Worm (Caenorhabditis elegans) whole organism, L1 larva: ENCODE results near the gene tbc-14.

Experiments
- C16A3.4 ChIP-seq: fragments of 150-350 bp; optimal IDR thresholded peaks from 2 replicates; lab custom pipeline; 2014; ENCODE audit warnings: missing biosample characterization, missing genetic modification characterization
- C34B4.2 ChIP-seq: sonication (generic microtip); optimal IDR thresholded peaks from 2 replicates; lab custom pipeline; 2017; ENCODE audit warnings: mild to moderate bottlenecking, missing genetic modification characterization, missing compliant biosample characterization
- F16B12.6 ChIP-seq: fragments of 150-350 bp; optimal IDR thresholded peaks from 2 replicates; lab custom pipeline; 2014; ENCODE audit warnings: missing biosample characterization, missing genetic modification characterization
- aha-1 ChIP-seq: fragments of 150-350 bp; optimal IDR thresholded peaks from 2 replicates; lab custom pipeline; 2014; ENCODE audit warnings: missing biosample characterization, missing genetic modification characterization
- alr-1 ChIP-seq: fragments of 200-800 bp; sonication (Bioruptor generic); optimal IDR thresholded peaks from 2 replicates; lab custom pipeline; 2018; ENCODE audit warnings: borderline replicate concordance, mild to moderate bottlenecking, missing genetic modification characterization, missing compliant biosample characterization
- ama-1 ChIP-seq: fragments of 150-350 bp; optimal IDR thresholded peaks from 2 replicates; lab custom pipeline; 2014
- blmp-1 ChIP-seq: fragments of 150-350 bp; optimal IDR thresholded peaks from 2 replicates; lab custom pipeline; 2014; ENCODE audit warnings: missing biosample characterization, missing genetic modification characterization
- ceh-63 ChIP-seq: fragments of 200-800 bp; sonication (Bioruptor generic); optimal IDR thresholded peaks from 2 replicates; lab custom pipeline; 2018; ENCODE audit warnings: mild to moderate bottlenecking, missing genetic modification characterization, missing compliant biosample characterization
- ceh-8 ChIP-seq: fragments of 200-800 bp; sonication (Bioruptor generic); optimal IDR thresholded peaks from 2 replicates; lab custom pipeline; 2018; ENCODE audit warnings: mild to moderate bottlenecking, missing genetic modification characterization, moderate library complexity, missing compliant biosample characterization
- ceh-82 ChIP-seq, 3 experiments: fragments of 150-350 bp in 1 of 3; sonication (generic microtip) in 2 of 3; optimal IDR thresholded peaks; 2 replicates each; lab custom pipeline; 2014 to 2017; ENCODE audit warnings: missing biosample characterization in 3 of 3, missing genetic modification characterization in 3 of 3
- dpl-1 ChIP-seq, 3 experiments: fragments of 150-350 bp in 2 of 3; sonication (generic microtip) in 1 of 3; optimal IDR thresholded peaks; 2 replicates each; lab custom pipeline; 2014 to 2017; ENCODE audit warnings: missing biosample characterization in 3 of 3, missing genetic modification characterization in 3 of 3, missing genetic modification reagents in 3 of 3
- efl-3 ChIP-seq: fragments of 200-800 bp; sonication (Bioruptor generic); optimal IDR thresholded peaks from 2 replicates; lab custom pipeline; 2018; ENCODE audit warnings: mild to moderate bottlenecking, missing genetic modification characterization, missing compliant biosample characterization
- elt-2 ChIP-seq: sonication (generic microtip); optimal IDR thresholded peaks from 2 replicates; lab custom pipeline; 2016; ENCODE audit warnings: missing genetic modification characterization, mild to moderate bottlenecking, inconsistent platforms, missing compliant biosample characterization, missing genetic modification reagents
- fkh-10 ChIP-seq: sonication (generic microtip); optimal IDR thresholded peaks from 2 replicates; lab custom pipeline; 2017; ENCODE audit warnings: missing biosample characterization, missing genetic modification reagents, missing genetic modification characterization
- fkh-4 ChIP-seq: sonication (generic microtip); optimal IDR thresholded peaks from 2 replicates; lab custom pipeline; 2016; ENCODE audit warnings: missing compliant biosample characterization, missing genetic modification characterization, borderline replicate concordance
- fkh-8 ChIP-seq: sonication (generic microtip); optimal IDR thresholded peaks from 2 replicates; lab custom pipeline; 2016; ENCODE audit warnings: mild to moderate bottlenecking, missing genetic modification characterization, missing compliant biosample characterization
- fos-1 ChIP-seq: fragments of 150-350 bp; optimal IDR thresholded peaks from 2 replicates; lab custom pipeline; 2014; ENCODE audit warnings: missing biosample characterization, missing genetic modification characterization
- grh-1 ChIP-seq: fragments of 200-800 bp; sonication (Bioruptor generic); IDR thresholded peaks from 2 replicates; pipeline ENCODE4 v1.3.6; 2022; ENCODE audit warnings: missing genetic modification reagents, missing genetic modification characterization, missing compliant biosample characterization
- hlh-17 ChIP-seq: fragments of 200-800 bp; sonication (Bioruptor generic); optimal IDR thresholded peaks from 2 replicates; lab custom pipeline; 2018; ENCODE audit warnings: missing genetic modification characterization, mild to moderate bottlenecking, missing compliant biosample characterization, moderate library complexity, borderline replicate concordance
- hlh-4 ChIP-seq: sonication (generic microtip); optimal IDR thresholded peaks from 2 replicates; lab custom pipeline; 2016; ENCODE audit warnings: mild to moderate bottlenecking, missing genetic modification characterization, missing compliant biosample characterization
- irx-1 ChIP-seq: sonication (generic microtip); optimal IDR thresholded peaks from 2 replicates; lab custom pipeline; 2016; ENCODE audit warnings: missing genetic modification characterization, missing compliant biosample characterization
- isw-1 ChIP-seq: fragments of 200-800 bp; sonication (Bioruptor generic); IDR thresholded peaks from 2 replicates; pipeline ENCODE4 v1.3.6; 2022; ENCODE audit warnings: missing genetic modification characterization, missing compliant biosample characterization
- lin-35 ChIP-seq, 2 experiments: fragments of 150-350 bp; optimal IDR thresholded peaks; 2 replicates each; lab custom pipeline; 2014; ENCODE audit warnings: missing biosample characterization in 2 of 2, missing genetic modification characterization in 2 of 2, missing genetic modification reagents in 2 of 2
- lin-39 ChIP-seq: fragments of 150-350 bp; optimal IDR thresholded peaks from 2 replicates; lab custom pipeline; 2014; ENCODE audit warnings: missing biosample characterization, missing genetic modification reagents, missing genetic modification characterization
- lir-3 ChIP-seq: sonication (generic microtip); optimal IDR thresholded peaks from 2 replicates; lab custom pipeline; 2016; ENCODE audit warnings: mild to moderate bottlenecking, missing genetic modification characterization, moderate library complexity, missing compliant biosample characterization; ENCODE audit not compliant: poor library complexity
- lsy-2 ChIP-seq, 2 experiments: fragments of 150-350 bp; optimal IDR thresholded peaks; 2 replicates each; lab custom pipeline; 2014; ENCODE audit warnings: missing biosample characterization in 2 of 2, missing genetic modification characterization in 2 of 2
- mdl-1 ChIP-seq, 2 experiments: fragments of 150-350 bp; optimal IDR thresholded peaks; 2 replicates each; lab custom pipeline; 2014 to 2017; ENCODE audit warnings: missing biosample characterization in 2 of 2, missing genetic modification characterization in 2 of 2, inconsistent platforms in 1 of 2
- mef-2 ChIP-seq: fragments of 150-350 bp; optimal IDR thresholded peaks from 2 replicates; lab custom pipeline; 2014; ENCODE audit warnings: missing biosample characterization, missing genetic modification characterization
- mep-1 ChIP-seq: fragments of 150-350 bp; optimal IDR thresholded peaks from 2 replicates; lab custom pipeline; 2014; ENCODE audit warnings: missing biosample characterization, missing genetic modification characterization
- nhr-12 ChIP-seq: sonication (generic microtip); optimal IDR thresholded peaks from 2 replicates; lab custom pipeline; 2017; ENCODE audit warnings: missing biosample characterization, missing genetic modification characterization
- nhr-19 ChIP-seq: fragments of 200-800 bp; sonication (Bioruptor generic); conservative IDR thresholded peaks from 2 replicates; pipeline ENCODE4 v1.3.6; 2022; ENCODE audit warnings: missing genetic modification characterization, missing compliant biosample characterization
- nhr-20 ChIP-seq: sonication (generic microtip); optimal IDR thresholded peaks from 2 replicates; lab custom pipeline; 2016; ENCODE audit warnings: mild to moderate bottlenecking, missing genetic modification characterization, missing compliant biosample characterization
- nhr-237 ChIP-seq: fragments of 150-350 bp; optimal IDR thresholded peaks from 2 replicates; lab custom pipeline; 2014; ENCODE audit warnings: missing biosample characterization, missing genetic modification characterization
- nhr-28 ChIP-seq: fragments of 150-350 bp; optimal IDR thresholded peaks from 2 replicates; lab custom pipeline; 2014; ENCODE audit warnings: missing biosample characterization, missing genetic modification characterization
- nhr-47 ChIP-seq: sonication (generic microtip); optimal IDR thresholded peaks from 2 replicates; lab custom pipeline; 2016; ENCODE audit warnings: mild to moderate bottlenecking, missing genetic modification characterization, moderate library complexity, missing compliant biosample characterization
- nhr-84 ChIP-seq: sonication (generic microtip); optimal IDR thresholded peaks from 2 replicates; lab custom pipeline; 2017; ENCODE audit warnings: missing biosample characterization, missing genetic modification characterization
- nhr-85 ChIP-seq: sonication (generic microtip); peaks from one replicate; lab custom pipeline; 2016; ENCODE audit warnings: missing genetic modification characterization, inconsistent platforms, missing compliant biosample characterization
- nhr-90 ChIP-seq: sonication (generic microtip); optimal IDR thresholded peaks from 2 replicates; lab custom pipeline; 2016; ENCODE audit warnings: mild to moderate bottlenecking, missing genetic modification characterization, missing compliant biosample characterization; ENCODE audit not compliant: poor library complexity
- pax-3 ChIP-seq: fragments of 200-800 bp; sonication (Bioruptor generic); optimal IDR thresholded peaks from 2 replicates; lab custom pipeline; 2018; ENCODE audit warnings: mild to moderate bottlenecking, missing genetic modification characterization, moderate library complexity, missing compliant biosample characterization
- pqm-1 ChIP-seq: sonication (generic microtip); optimal IDR thresholded peaks from 3 replicates; lab custom pipeline; 2017; ENCODE audit warnings: missing biosample characterization, missing genetic modification characterization
- snpc-4 ChIP-seq: fragments of 150-350 bp; optimal IDR thresholded peaks from 2 replicates; lab custom pipeline; 2014; ENCODE audit warnings: missing biosample characterization, missing genetic modification characterization
- sox-4 ChIP-seq: sonication (generic microtip); optimal IDR thresholded peaks from 2 replicates; lab custom pipeline; 2016; ENCODE audit warnings: missing genetic modification characterization, missing compliant biosample characterization
- unc-130 ChIP-seq: fragments of 150-350 bp; optimal IDR thresholded peaks from 2 replicates; lab custom pipeline; 2017; ENCODE audit warnings: missing biosample characterization, missing genetic modification characterization, inconsistent platforms
- unc-86 ChIP-seq: sonication (generic microtip); optimal IDR thresholded peaks from 2 replicates; lab custom pipeline; 2016; ENCODE audit warnings: missing genetic modification characterization, missing compliant biosample characterization
- xbp-1 ChIP-seq: sonication (generic microtip); optimal IDR thresholded peaks from 2 replicates; lab custom pipeline; 2016; ENCODE audit warnings: missing genetic modification characterization, missing compliant biosample characterization
- ztf-11 ChIP-seq, 2 experiments: sonication (generic microtip); optimal IDR thresholded peaks; 2 replicates each; lab custom pipeline; 2016 to 2017; ENCODE audit warnings: missing genetic modification characterization in 2 of 2, missing biosample characterization in 1 of 2, missing compliant biosample characterization in 1 of 2

tbc-14 gene

DNA sequence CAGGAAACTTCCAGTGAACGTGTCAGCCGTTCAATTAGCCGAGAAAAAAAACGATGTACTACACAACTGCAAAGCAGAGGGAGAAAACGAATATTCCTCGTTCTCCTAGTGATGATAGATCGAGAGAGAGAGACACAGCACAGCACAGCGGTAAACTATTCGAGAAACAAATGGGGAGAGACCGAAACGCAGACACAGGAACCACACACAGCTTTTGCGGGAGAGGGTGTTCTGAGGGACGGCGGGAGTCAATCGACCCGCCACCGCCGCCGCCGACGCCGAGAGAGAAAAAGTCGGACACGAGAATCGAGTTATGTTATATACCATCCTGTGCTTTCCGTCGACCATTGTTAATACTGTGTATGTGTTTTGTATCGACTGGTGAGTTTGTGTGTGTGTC is 9.2 kb upstream of the tbc-14 start (continued):
- peak in 1 of 2 experiments; percentile 22 for TF ChIP-seq mdl-1 (tag; optimal IDR thresholded peaks at IDR 0.05; lab: Kevin White, UChicago)
- TF ChIP-seq nhr-85: no peak

DNA sequence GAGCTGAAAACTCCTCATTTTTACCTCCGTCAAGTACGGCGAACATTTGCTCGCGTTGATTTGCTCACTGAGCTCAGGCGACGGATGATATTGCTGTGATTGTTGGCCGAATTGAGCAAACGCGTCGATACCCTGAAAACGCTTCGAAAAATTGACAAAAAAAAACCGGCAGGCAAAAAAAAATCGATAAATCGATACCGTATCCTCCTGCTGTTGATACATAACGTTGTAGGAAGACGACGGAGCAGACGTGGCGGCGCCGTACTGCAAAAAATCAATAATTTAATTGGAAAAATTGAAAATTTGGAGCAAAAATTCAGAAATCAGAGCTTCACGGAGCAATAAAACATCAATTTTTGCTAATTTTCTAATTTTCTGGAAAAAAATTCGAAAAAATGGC is 7.4 kb upstream of the tbc-14 start:
- TF ChIP-seq sox-4 (tag; lab: Kevin White, UChicago) (no peak), lsy-2 (tag; optimal IDR thresholded peaks at IDR 0.05; lab: Kevin White, UChicago) (no peak), lin-35 (GFP tag; optimal IDR thresholded peaks at IDR 0.05; lab: Kevin White, UChicago) (no peak), fkh-10 (GFP tag; lab: Kevin White, UChicago) (no peak), F16B12.6 (tag; lab: Kevin White, UChicago) (no peak), C16A3.4 (tag; lab: Kevin White, UChicago) (no peak), nhr-28 (tag; lab: Kevin White, UChicago) (no peak), irx-1 (tag; lab: Kevin White, UChicago) (no peak), nhr-84 (no peak), nhr-237 (no peak), ztf-11 (tag; optimal IDR thresholded peaks at IDR 0.05; lab: Kevin White, UChicago) (no peak), pqm-1 (tag; lab: Kevin White, UChicago) (no peak), grh-1 (GFP tag; lab: Robert Waterston, UW) (no peak), elt-2 (tag; lab: Kevin White, UChicago) (no peak), aha-1 (no peak), ceh-63 (no peak), nhr-47 (tag; lab: Kevin White, UChicago) (no peak), ceh-8 (GFP tag; lab: Kevin White, UChicago) (no peak), xbp-1 (tag; lab: Kevin White, UChicago) (no peak)

DNA sequence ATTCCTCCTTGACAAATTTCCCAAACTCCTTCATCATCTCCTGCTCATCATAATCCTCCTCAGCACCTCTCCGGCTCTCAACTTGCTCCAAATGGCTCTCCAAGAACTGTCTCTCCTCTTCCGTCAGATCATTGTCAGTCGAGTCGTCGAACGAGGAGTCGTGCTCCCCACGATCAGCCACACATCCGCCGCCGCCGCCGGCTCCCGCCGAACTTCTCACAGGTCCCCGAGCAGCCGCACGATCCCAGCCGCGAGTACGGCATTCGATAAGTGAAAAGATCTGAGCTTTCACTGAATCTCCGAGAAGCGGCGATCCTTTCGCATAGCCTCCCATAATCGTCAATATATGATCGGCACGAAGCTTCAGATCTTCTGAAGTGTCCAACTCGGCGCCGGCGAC is 3.9 kb upstream of the tbc-14 start:
- TF ChIP-seq ceh-8 (GFP tag; lab: Kevin White, UChicago) (no peak), ama-1 (no peak), aha-1 (no peak), alr-1 (tag; lab: Kevin White, UChicago) (no peak), hlh-17 (GFP tag; lab: Kevin White, UChicago) (no peak), mep-1 (tag; lab: Kevin White, UChicago) (no peak), nhr-12 (tag; lab: Kevin White, UChicago) (no peak), irx-1 (tag; lab: Kevin White, UChicago) (no peak), fkh-8 (tag; lab: Kevin White, UChicago) (no peak), lir-3 (tag; lab: Kevin White, UChicago) (no peak), ceh-82 (tag; optimal IDR thresholded peaks at IDR 0.05; lab: Kevin White, UChicago) (no peak), nhr-28 (tag; lab: Kevin White, UChicago) (no peak), snpc-4 (tag; lab: Kevin White, UChicago) (no peak), unc-130 (no peak), fkh-4 (tag; lab: Kevin White, UChicago) (no peak), C34B4.2 (tag; lab: Kevin White, UChicago) (no peak), nhr-90 (no peak), unc-86 (no peak)

ce11 chrII:13447668-13448067 is 275 bp upstream of the tbc-14 start:
- TF ChIP-seq nhr-20 (tag; lab: Kevin White, UChicago) (peak; percentile 91), aha-1 (peak; percentile 38), lin-39 (peak; percentile 15), fkh-4 (tag; lab: Kevin White, UChicago) (no peak), grh-1 (GFP tag; lab: Robert Waterston, UW) (peak; percentile 42; the same call in 1 of the 2 replicates), pax-3 (tag; lab: Kevin White, UChicago) (peak; percentile 40), hlh-4 (tag; lab: Kevin White, UChicago) (no peak), mef-2 (peak; percentile 36), nhr-237 (peak; percentile 77), ztf-11 (tag; optimal IDR thresholded peaks at IDR 0.05; lab: Kevin White, UChicago) (no peak), nhr-19 (peak; percentile 86), efl-3 (GFP tag; lab: Kevin White, UChicago) (no peak), nhr-90 (peak; percentile 64), dpl-1 (GFP tag; optimal IDR thresholded peaks at IDR 0.05; lab: Kevin White, UChicago) (peak; percentile 77 to 83 (median 79)), nhr-12 (tag; lab: Kevin White, UChicago) (no peak), C16A3.4 (tag; lab: Kevin White, UChicago) (peak; percentile 89), snpc-4 (tag; lab: Kevin White, UChicago) (peak; percentile 86), blmp-1 (tag; lab: Kevin White, UChicago) (peak; percentile 71), fos-1 (peak; percentile 81), alr-1 (tag; lab: Kevin White, UChicago) (no peak), isw-1 (GFP tag; lab: Robert Waterston, UW) (peak; percentile 49), pqm-1 (tag; lab: Kevin White, UChicago) (no peak)
